Worm (Caenorhabditis elegans) whole organism, early embryonic: ENCODE measurements around the gene cex-2.

Experiments
- B0310.2 ChIP-seq: sonication (generic microtip); optimal IDR thresholded peaks from 2 replicates; lab custom pipeline; 2016; ENCODE audit warnings: mild to moderate bottlenecking, missing genetic modification characterization, missing compliant biosample characterization
- F13C5.2 ChIP-seq: sonication (generic microtip); optimal IDR thresholded peaks from 2 replicates; lab custom pipeline; 2017; ENCODE audit warnings: mild to moderate bottlenecking, missing genetic modification characterization, inconsistent platforms, missing compliant biosample characterization
- ama-1 ChIP-seq: fragments of 150-350 bp; optimal IDR thresholded peaks from 2 replicates; lab custom pipeline; 2014
- ceh-36 ChIP-seq: sonication (generic microtip); optimal IDR thresholded peaks from 2 replicates; lab custom pipeline; 2016; ENCODE audit warnings: missing genetic modification characterization, inconsistent platforms, missing compliant biosample characterization
- ets-7 ChIP-seq: sonication (generic microtip); optimal IDR thresholded peaks from 2 replicates; lab custom pipeline; 2016; ENCODE audit warnings: missing genotype, missing genetic modification characterization, missing compliant biosample characterization
- flt-1 ChIP-seq: fragments of 200-800 bp; sonication (Bioruptor generic); IDR thresholded peaks from 2 replicates; pipeline ENCODE4 v1.3.6; 2022; ENCODE audit warnings: missing genetic modification characterization, missing compliant biosample characterization
- hmg-4 ChIP-seq: fragments of 200-800 bp; sonication (Bioruptor generic); optimal IDR thresholded peaks from 2 replicates; lab custom pipeline; 2018; ENCODE audit warnings: mild to moderate bottlenecking, missing genetic modification characterization, missing compliant biosample characterization
- pes-1 ChIP-seq: fragments of 200-800 bp; sonication (Bioruptor generic); IDR thresholded peaks from 2 replicates; pipeline ENCODE4 v1.3.6; 2022; ENCODE audit warnings: missing genetic modification reagents, missing genetic modification characterization, missing compliant biosample characterization

DNA sequence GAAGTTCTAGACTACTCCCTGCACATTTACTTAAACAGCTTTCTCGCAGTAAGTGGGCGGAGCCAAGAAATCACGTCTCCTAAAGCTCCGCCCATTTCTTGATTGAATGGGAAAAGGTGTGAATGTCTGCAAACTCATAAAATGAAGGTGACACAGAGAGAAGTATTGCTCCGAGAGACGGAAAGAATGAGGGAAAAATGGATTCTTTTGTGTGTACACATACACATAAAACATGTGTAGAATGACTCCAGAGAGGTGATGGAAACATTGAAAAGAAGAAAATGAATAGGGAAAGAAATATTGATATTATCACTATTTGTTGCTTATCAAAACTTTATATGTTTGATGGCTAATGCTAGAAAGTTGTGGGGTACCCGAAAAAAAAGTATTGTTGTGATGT is 16.3 kb upstream of the cex-2 start:
- TF ChIP-seq F13C5.2 (tag; lab: Kevin White, UChicago) (no peak), ama-1 (lab: Kevin White, UChicago) (no peak), ceh-36 (no peak), hmg-4 (no peak), pes-1 (no peak), flt-1 (GFP tag; lab: Robert Waterston, UW) (no peak), B0310.2 (tag; lab: Kevin White, UChicago) (no peak), ets-7 (no peak)
